Worm (Caenorhabditis elegans) whole organism, early embryonic: Measurements from ENCODE around the gene F53H4.6.

Experiments
- ama-1 ChIP-seq: fragments of 150-350 bp; optimal IDR thresholded peaks from 2 replicates; lab custom pipeline; 2014
- ceh-36 ChIP-seq: sonication (generic microtip); optimal IDR thresholded peaks from 2 replicates; lab custom pipeline; 2016; ENCODE audit warnings: missing genetic modification characterization, inconsistent platforms, missing compliant biosample characterization
- hnd-1 ChIP-seq: sonication (generic microtip); optimal IDR thresholded peaks from 2 replicates; lab custom pipeline; 2016; ENCODE audit warnings: missing genetic modification characterization, missing compliant biosample characterization
- pes-1 ChIP-seq: fragments of 200-800 bp; sonication (Bioruptor generic); IDR thresholded peaks from 2 replicates; pipeline ENCODE4 v1.3.6; 2022; ENCODE audit warnings: missing genetic modification reagents, missing genetic modification characterization, missing compliant biosample characterization
- tra-4 ChIP-seq: sonication (generic microtip); optimal IDR thresholded peaks from 2 replicates; lab custom pipeline; 2017; ENCODE audit warnings: missing genetic modification characterization, missing compliant biosample characterization

DNA sequence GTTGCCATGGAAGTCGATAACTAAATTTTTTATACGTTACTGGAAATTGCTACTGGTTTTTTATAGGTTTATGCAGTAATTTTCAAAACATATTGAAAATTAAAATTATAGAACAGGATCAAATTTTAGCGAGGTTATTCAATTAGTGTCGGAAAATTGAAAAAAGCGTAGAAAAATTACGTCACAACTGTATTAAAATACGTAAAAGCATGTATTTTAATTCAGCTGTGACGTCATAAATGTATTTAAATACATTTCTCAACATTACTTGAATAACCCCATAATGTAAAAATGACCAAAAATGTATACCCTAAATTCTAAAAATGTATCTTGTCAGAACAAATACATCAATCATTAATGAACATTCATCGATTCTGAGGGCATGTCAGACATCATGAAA lies 11.5 kb downstream of the F53H4.6 start:
- TF ChIP-seq pes-1 (GFP tag; lab: Robert Waterston, UW) (no peak), hnd-1 (no peak), ama-1 (no peak), ceh-36 (no peak), tra-4 (tag; lab: Kevin White, UChicago) (no peak)
